Fruit fly (Drosophila melanogaster): ENCODE data around the gene CG7800.

dm6 chr3R:8203367-8203766 lies 14.4 kb upstream of the CG7800 start:
- no peak for TF ChIP-seq Hr3 (GFP tag; optimal IDR thresholded peaks at IDR 0.05)
- TF ChIP-seq hkb (optimal IDR thresholded peaks at IDR 0.05): no peak
- no peak for TF ChIP-seq hkb (GFP tag; IDR thresholded peaks at IDR 0.05)
- TF ChIP-seq sna (GFP tag; IDR thresholded peaks at IDR 0.05; ENCODE audit: partially characterized antibody): no peak
- TF ChIP-seq nmo (GFP tag; optimal IDR thresholded peaks at IDR 0.05): no peak
- no peak for TF ChIP-seq CG11723 (GFP tag; optimal IDR thresholded peaks at IDR 0.05)
- no peak for TF ChIP-seq Opbp (GFP tag; IDR thresholded peaks at IDR 0.05; ENCODE audit: partially characterized antibody)

Data from whole organism, embryonic.